Fruit fly (Drosophila melanogaster) whole organism, embryonic: ENCODE data around the gene CG32440.

Source experiments
- Bgb ChIP-seq: fragments of 200-800 bp; sonication (Bioruptor generic); IDR thresholded peaks from 2 replicates; pipeline ENCODE4 v1.3.6; 2022; ENCODE audit warnings: missing biosample characterization, missing genetic modification characterization; ENCODE audit not compliant: partially characterized antibody
- CG10959 ChIP-seq: fragments of 200-800 bp; sonication (Bioruptor generic); IDR thresholded peaks from 2 replicates; pipeline ENCODE4 v1.3.6; 2022; ENCODE audit warnings: missing biosample characterization, missing genetic modification characterization
- CG11085 ChIP-seq: fragments of 200-800 bp; sonication (Bioruptor generic); IDR thresholded peaks from 2 replicates; pipeline ENCODE4 v1.3.6; 2022; ENCODE audit warnings: missing biosample characterization, missing genetic modification characterization
- CG11560 ChIP-seq: fragments of 200-800 bp; sonication (Bioruptor generic); IDR thresholded peaks from 3 replicates; pipeline ENCODE4 v1.3.6; 2022; ENCODE audit warnings: missing biosample characterization, missing genetic modification characterization
- CG11723 ChIP-seq: fragments of 200-800 bp; sonication (Bioruptor generic); optimal IDR thresholded peaks from 2 replicates; lab custom pipeline; 2017; ENCODE audit warnings: missing biosample characterization, mild to moderate bottlenecking, missing genetic modification characterization
- CG1233 ChIP-seq: fragments of 200-800 bp; sonication (Bioruptor generic); optimal IDR thresholded peaks from 4 replicates; lab custom pipeline; 2018; ENCODE audit warnings: missing biosample characterization, mild to moderate bottlenecking, missing genetic modification characterization
- CG15514 ChIP-seq: fragments of 200-800 bp; sonication (Bioruptor generic); optimal IDR thresholded peaks from 3 replicates; lab custom pipeline; 2017; ENCODE audit warnings: missing biosample characterization, missing genetic modification characterization, mild to moderate bottlenecking, moderate library complexity, missing genetic modification reagents
- CG17186 ChIP-seq: fragments of 200-800 bp; sonication (Bioruptor generic); optimal IDR thresholded peaks from 3 replicates; lab custom pipeline; 2017; ENCODE audit warnings: missing biosample characterization, missing genetic modification reagents, missing genetic modification characterization
- CG17328 ChIP-seq: fragments of 200-800 bp; sonication (Bioruptor generic); IDR thresholded peaks from 2 replicates; pipeline ENCODE4 v1.3.6; 2022; ENCODE audit warnings: missing biosample characterization, missing genetic modification characterization
- CG17361 ChIP-seq: fragments of 200-800 bp; sonication (Bioruptor generic); IDR thresholded peaks from 3 replicates; pipeline ENCODE4 v1.3.6; 2022; ENCODE audit warnings: missing biosample characterization, missing genetic modification characterization
- CG34224 ChIP-seq: fragments of 200-800 bp; sonication (Bioruptor generic); IDR thresholded peaks from 3 replicates; pipeline ENCODE4 v1.3.6; 2022; ENCODE audit warnings: missing biosample characterization, missing genetic modification characterization; ENCODE audit not compliant: partially characterized antibody
- CG3995 ChIP-seq: fragments of 200-800 bp; sonication (Bioruptor generic); optimal IDR thresholded peaks from 3 replicates; lab custom pipeline; 2016; ENCODE audit warnings: missing biosample characterization, missing genetic modification characterization
- CG8290 ChIP-seq, 3 experiments: fragments of 200-800 bp; sonication (Bioruptor generic); optimal IDR thresholded peaks; 2 replicates each; lab custom pipeline; 2016 to 2019; ENCODE audit warnings: missing biosample characterization in 3 of 3, missing genetic modification characterization in 3 of 3, mild to moderate bottlenecking in 2 of 3, moderate library complexity in 1 of 3
- CG9609 ChIP-seq: fragments of 200-800 bp; sonication (Bioruptor generic); optimal IDR thresholded peaks from 3 replicates; lab custom pipeline; 2016; ENCODE audit warnings: missing biosample characterization, missing genetic modification characterization
- CTCF ChIP-seq: fragments of 200-800 bp; sonication (Bioruptor generic); optimal IDR thresholded peaks from 2 replicates; lab custom pipeline; 2017; ENCODE audit warnings: missing biosample characterization, mild to moderate bottlenecking, missing genetic modification characterization, moderate library complexity
- Dad ChIP-seq: fragments of 200-800 bp; sonication (Bioruptor generic); optimal IDR thresholded peaks from 3 replicates; lab custom pipeline; 2016; ENCODE audit warnings: missing biosample characterization, missing genetic modification characterization
- E2f2 ChIP-seq: fragments of 200-800 bp; sonication (Bioruptor generic); IDR thresholded peaks from 2 replicates; pipeline ENCODE4 v1.3.6; 2022; ENCODE audit warnings: missing biosample characterization, missing genetic modification characterization
- Elba2 ChIP-seq: fragments of 200-800 bp; sonication (Bioruptor generic); optimal IDR thresholded peaks from 3 replicates; lab custom pipeline; 2016; ENCODE audit warnings: missing biosample characterization, missing genetic modification characterization
- HLH4C ChIP-seq: fragments of 200-800 bp; sonication (Bioruptor generic); IDR thresholded peaks from 3 replicates; pipeline ENCODE4 v1.3.6; 2022; ENCODE audit warnings: missing biosample characterization, missing genetic modification characterization; ENCODE audit not compliant: partially characterized antibody
- Lhr ChIP-seq: fragments of 200-800 bp; sonication (Bioruptor generic); optimal IDR thresholded peaks from 3 replicates; lab custom pipeline; 2017; ENCODE audit warnings: mild to moderate bottlenecking, missing biosample characterization, missing genetic modification reagents, missing genetic modification characterization
- Max ChIP-seq: fragments of 200-800 bp; sonication (Bioruptor generic); optimal IDR thresholded peaks from 2 replicates; lab custom pipeline; 2016; ENCODE audit warnings: missing biosample characterization, mild to moderate bottlenecking, missing genetic modification characterization
- NC2α ChIP-seq: fragments of 200-800 bp; sonication (Bioruptor generic); optimal IDR thresholded peaks from 2 replicates; lab custom pipeline; 2016; ENCODE audit warnings: missing biosample characterization, missing genetic modification characterization
- Neu2 ChIP-seq: fragments of 200-800 bp; sonication (Bioruptor generic); optimal IDR thresholded peaks from 3 replicates; lab custom pipeline; 2016; ENCODE audit warnings: missing biosample characterization, missing genetic modification characterization, borderline replicate concordance
- Optix ChIP-seq: fragments of 200-800 bp; sonication (Bioruptor generic); IDR thresholded peaks from 3 replicates; pipeline ENCODE4 v1.3.6; 2022; ENCODE audit warnings: missing biosample characterization, missing genetic modification characterization
- Pdp1 ChIP-seq, 2 experiments: fragments of 200-800 bp; sonication (Bioruptor generic); optimal IDR thresholded peaks; 3 replicates each; lab custom pipeline; 2016; ENCODE audit warnings: missing biosample characterization in 2 of 2, missing genetic modification characterization in 2 of 2, mild to moderate bottlenecking in 1 of 2, moderate library complexity in 1 of 2
- Rfx ChIP-seq: fragments of 200-800 bp; sonication (Bioruptor generic); IDR thresholded peaks from 2 replicates; pipeline ENCODE4 v1.3.6; 2022; ENCODE audit warnings: missing biosample characterization, missing genetic modification characterization
- Scr ChIP-seq: fragments of 200-800 bp; sonication (Bioruptor generic); IDR thresholded peaks from 2 replicates; pipeline ENCODE4 v1.3.6; 2022; ENCODE audit warnings: missing biosample characterization, missing genetic modification characterization; ENCODE audit not compliant: partially characterized antibody
- Sin3A ChIP-seq: fragments of >200 bp; optimal IDR thresholded peaks from 2 replicates; lab custom pipeline; 2018
- Sry-δ ChIP-seq: fragments of 200-800 bp; sonication (Bioruptor generic); optimal IDR thresholded peaks from 2 replicates; lab custom pipeline; 2016; ENCODE audit warnings: missing biosample characterization, missing genetic modification characterization
- Trl ChIP-seq, 3 experiments: fragments of >200 bp in 2 of 3; fragments of 200-800 bp in 1 of 3; sonication (Bioruptor generic) in 1 of 3; optimal IDR thresholded peaks; 2 replicates in 1 of 3; 3 replicates in 2 of 3; lab custom pipeline; 2016 to 2017; ENCODE audit warnings: missing biosample characterization in 1 of 3, missing genetic modification characterization in 1 of 3
- Vsx1 ChIP-seq: fragments of 200-800 bp; sonication (Bioruptor generic); optimal IDR thresholded peaks from 2 replicates; lab custom pipeline; 2017; ENCODE audit warnings: missing biosample characterization, mild to moderate bottlenecking, missing genetic modification characterization, missing genetic modification reagents
- YL-1 ChIP-seq: fragments of 200-800 bp; sonication (Bioruptor generic); optimal IDR thresholded peaks from 3 replicates; lab custom pipeline; 2017; ENCODE audit warnings: missing biosample characterization, mild to moderate bottlenecking, missing genetic modification characterization
- al ChIP-seq: fragments of 200-800 bp; sonication (Bioruptor generic); IDR thresholded peaks from 2 replicates; pipeline ENCODE4 v1.3.6; 2022; ENCODE audit warnings: missing biosample characterization, missing genetic modification characterization
- ash1 ChIP-seq: fragments of 200-800 bp; sonication (Bioruptor generic); optimal IDR thresholded peaks from 2 replicates; lab custom pipeline; 2018; ENCODE audit warnings: missing biosample characterization, mild to moderate bottlenecking, missing genetic modification characterization
- ato ChIP-seq: fragments of 200-800 bp; sonication (Bioruptor generic); IDR thresholded peaks from 2 replicates; pipeline ENCODE4 v1.3.6; 2022; ENCODE audit warnings: missing biosample characterization, missing genetic modification characterization; ENCODE audit not compliant: partially characterized antibody
- bcd ChIP-seq: fragments of 200-800 bp; sonication (Bioruptor generic); optimal IDR thresholded peaks from 2 replicates; lab custom pipeline; 2017; ENCODE audit warnings: missing biosample characterization, mild to moderate bottlenecking, missing genetic modification characterization
- crc ChIP-seq: fragments of 200-800 bp; sonication (Bioruptor generic); optimal IDR thresholded peaks from 2 replicates; lab custom pipeline; 2016; ENCODE audit warnings: missing biosample characterization, missing genetic modification characterization
- dpn ChIP-seq, 2 experiments: fragments of 200-800 bp; sonication (Bioruptor generic); optimal IDR thresholded peaks; 3 replicates each; lab custom pipeline; 2016; ENCODE audit warnings: missing biosample characterization in 2 of 2, missing genetic modification characterization in 2 of 2
- ftz-f1 ChIP-seq: fragments of 200-800 bp; sonication (Bioruptor generic); optimal IDR thresholded peaks from 2 replicates; lab custom pipeline; 2016; ENCODE audit warnings: missing biosample characterization, missing genetic modification characterization
- gsb-n ChIP-seq: fragments of 200-800 bp; sonication (Bioruptor generic); optimal IDR thresholded peaks from 3 replicates; lab custom pipeline; 2018; ENCODE audit warnings: missing biosample characterization, mild to moderate bottlenecking, missing genetic modification characterization
- her ChIP-seq: fragments of 200-800 bp; sonication (Bioruptor generic); optimal IDR thresholded peaks from 2 replicates; lab custom pipeline; 2016; ENCODE audit warnings: missing biosample characterization, missing genetic modification characterization
- lmd ChIP-seq: fragments of 200-800 bp; sonication (Bioruptor generic); IDR thresholded peaks from 2 replicates; pipeline ENCODE4 v1.3.6; 2022; ENCODE audit warnings: missing biosample characterization, missing genetic modification characterization
- mam ChIP-seq: fragments of 200-800 bp; sonication (Bioruptor generic); optimal IDR thresholded peaks from 3 replicates; lab custom pipeline; 2016; ENCODE audit warnings: missing biosample characterization, missing genetic modification characterization
- rib ChIP-seq: fragments of 200-800 bp; sonication (Bioruptor generic); IDR thresholded peaks from 2 replicates; pipeline ENCODE4 v1.3.6; 2022; ENCODE audit warnings: missing biosample characterization, missing genetic modification characterization
- row ChIP-seq: fragments of 200-800 bp; sonication (Bioruptor generic); IDR thresholded peaks from 3 replicates; pipeline ENCODE4 v1.3.6; 2022; ENCODE audit warnings: missing biosample characterization, missing genetic modification characterization
- shn ChIP-seq: fragments of 200-800 bp; sonication (Bioruptor generic); optimal IDR thresholded peaks from 3 replicates; lab custom pipeline; 2016; ENCODE audit warnings: missing biosample characterization, missing genetic modification characterization
- sna ChIP-seq: fragments of 200-800 bp; sonication (Bioruptor generic); IDR thresholded peaks from 2 replicates; pipeline ENCODE4 v1.3.6; 2022; ENCODE audit warnings: missing biosample characterization, missing genetic modification characterization; ENCODE audit not compliant: partially characterized antibody
- tna ChIP-seq: fragments of 200-800 bp; sonication (Bioruptor generic); IDR thresholded peaks from 2 replicates; pipeline ENCODE4 v1.3.6; 2022; ENCODE audit warnings: missing biosample characterization, missing genetic modification characterization; ENCODE audit not compliant: partially characterized antibody

Gene CG32440

dm6 chr3L:21317416-21318259 lies 42.3 kb upstream of the CG32440 start, which contains the start of gene Pc (continued):
- TF ChIP-seq CG11085 (0 out of 2 replicates have a peak, but pooled peaks have one; percentile 18), crc (no peak), CG17328 (GFP tag; lab: Robert Waterston, UW) (no peak), ash1 (no peak), CG11560 (peak; percentile 84; the same call in 2 of the 3 replicates), E2f2 (GFP tag; lab: Robert Waterston, UW) (peak; percentile 64), YL-1 (GFP tag; lab: Kevin White, UChicago) (peak; percentile 67), Trl (optimal IDR thresholded peaks at IDR 0.05; lab: Kevin White, UChicago) (no peak), Trl (GFP tag; optimal IDR thresholded peaks at IDR 0.05; lab: Kevin White, UChicago) (peak; percentile 13), Elba2 (GFP tag; lab: Kevin White, UChicago) (no peak), gsb-n (tag; lab: Kevin White, UChicago) (peak; percentile 23), Sin3A (lab: Kevin White, UChicago) (peak; percentile 65), Sry-δ (GFP tag; lab: Kevin White, UChicago) (peak; percentile 86), her (GFP tag; lab: Kevin White, UChicago) (peak; percentile 12), Vsx1 (GFP tag; lab: Kevin White, UChicago) (peak; percentile 16), Pdp1 (GFP tag; optimal IDR thresholded peaks at IDR 0.05; lab: Kevin White, UChicago) (no peak), CG17361 (peak; percentile 36; the same call in 1 of the 3 replicates), CG15514 (peak; percentile 91), ftz-f1 (GFP tag; lab: Kevin White, UChicago) (peak; percentile 25), ato (GFP tag; lab: Robert Waterston, UW) (peak; percentile 72; the same call in 1 of the 2 replicates), CG1233 (no peak), sna (GFP tag; lab: Robert Waterston, UW) (peak; percentile 53; the same call in 1 of the 2 replicates), Max (GFP tag; lab: Kevin White, UChicago) (peak; percentile 30), CTCF (GFP tag; lab: Kevin White, UChicago) (peak; percentile 72), CG10959 (no peak), Bgb (peak; percentile 93), dpn (GFP tag; optimal IDR thresholded peaks at IDR 0.05; lab: Kevin White, UChicago) (peak; percentile 11 to 16), tna (GFP tag; lab: Robert Waterston, UW) (peak; percentile 69), CG8290 (GFP tag; optimal IDR thresholded peaks at IDR 0.05; lab: Kevin White, UChicago) (peak; percentile 13), CG8290 (tag; optimal IDR thresholded peaks at IDR 0.05; lab: Kevin White, UChicago) (peak in 1 of 2 experiments; percentile 78), rib (0 out of 2 replicates have a peak, but pooled peaks have one; percentile 37), CG34224 (GFP tag; lab: Robert Waterston, UW) (peak; percentile 79), Scr (GFP tag; lab: Robert Waterston, UW) (peak; percentile 81), mam (GFP tag; lab: Kevin White, UChicago) (peak; percentile 26), lmd (GFP tag; lab: Robert Waterston, UW) (no peak), shn (GFP tag; lab: Kevin White, UChicago) (no peak), row (GFP tag; lab: Robert Waterston, UW) (peak; percentile 18; the same call in 1 of the 3 replicates), Optix (no peak), bcd (GFP tag; lab: Kevin White, UChicago) (no peak), Lhr (GFP tag; lab: Kevin White, UChicago) (peak; percentile 91), CG11723 (GFP tag; lab: Kevin White, UChicago) (no peak), Dad (GFP tag; lab: Kevin White, UChicago) (peak; percentile 1), al (GFP tag; lab: Robert Waterston, UW) (no peak), NC2α (GFP tag; lab: Kevin White, UChicago) (no peak), Rfx (GFP tag; lab: Robert Waterston, UW) (peak; percentile 43), CG17186 (peak; percentile 57), CG3995 (peak; percentile 24), CG9609 (GFP tag; lab: Kevin White, UChicago) (peak; percentile 4), Neu2 (GFP tag; lab: Kevin White, UChicago) (no peak), HLH4C (GFP tag; lab: Robert Waterston, UW) (peak; percentile 86)
